Worm (Caenorhabditis elegans) whole organism, L1 larva: ENCODE results near the gene arf-5.
A peak's percentile ranks its signal among the peaks of the same experiment; 100 is the strongest.

Source experiments
- C16A3.4 ChIP-seq: fragments of 150-350 bp; optimal IDR thresholded peaks from 2 replicates; lab custom pipeline; 2014; ENCODE audit warnings: missing biosample characterization, missing genetic modification characterization
- C34B4.2 ChIP-seq: sonication (generic microtip); optimal IDR thresholded peaks from 2 replicates; lab custom pipeline; 2017; ENCODE audit warnings: mild to moderate bottlenecking, missing genetic modification characterization, missing compliant biosample characterization
- F16B12.6 ChIP-seq: fragments of 150-350 bp; optimal IDR thresholded peaks from 2 replicates; lab custom pipeline; 2014; ENCODE audit warnings: missing biosample characterization, missing genetic modification characterization
- aha-1 ChIP-seq: fragments of 150-350 bp; optimal IDR thresholded peaks from 2 replicates; lab custom pipeline; 2014; ENCODE audit warnings: missing biosample characterization, missing genetic modification characterization
- alr-1 ChIP-seq: fragments of 200-800 bp; sonication (Bioruptor generic); optimal IDR thresholded peaks from 2 replicates; lab custom pipeline; 2018; ENCODE audit warnings: borderline replicate concordance, mild to moderate bottlenecking, missing genetic modification characterization, missing compliant biosample characterization
- aly-2 ChIP-seq: fragments of 150-350 bp; optimal IDR thresholded peaks from 2 replicates; lab custom pipeline; 2014; ENCODE audit warnings: missing biosample characterization, missing genetic modification characterization
- ama-1 ChIP-seq: fragments of 150-350 bp; optimal IDR thresholded peaks from 2 replicates; lab custom pipeline; 2014
- blmp-1 ChIP-seq: fragments of 150-350 bp; optimal IDR thresholded peaks from 2 replicates; lab custom pipeline; 2014; ENCODE audit warnings: missing biosample characterization, missing genetic modification characterization
- ceh-88 ChIP-seq: fragments of 200-800 bp; sonication (Bioruptor generic); IDR thresholded peaks from 2 replicates; pipeline ENCODE4 v1.3.6; 2022; ENCODE audit warnings: missing genetic modification characterization, missing compliant biosample characterization
- ceh-90 ChIP-seq: sonication (generic microtip); optimal IDR thresholded peaks from 2 replicates; lab custom pipeline; 2016; ENCODE audit warnings: missing genetic modification characterization, missing compliant biosample characterization
- ces-1 ChIP-seq: fragments of 150-350 bp; optimal IDR thresholded peaks from 2 replicates; lab custom pipeline; 2014; ENCODE audit warnings: missing biosample characterization, missing genetic modification reagents, missing genetic modification characterization
- dpl-1 ChIP-seq, 3 experiments: fragments of 150-350 bp in 2 of 3; sonication (generic microtip) in 1 of 3; optimal IDR thresholded peaks; 2 replicates each; lab custom pipeline; 2014 to 2017; ENCODE audit warnings: missing biosample characterization in 3 of 3, missing genetic modification characterization in 3 of 3, missing genetic modification reagents in 3 of 3
- efl-1 ChIP-seq, 4 experiments: fragments of 150-350 bp; optimal IDR thresholded peaks in 3 of 4; peaks in 1 of 4; 1 replicate in 1 of 4; 2 replicates in 3 of 4; lab custom pipeline; 2014; ENCODE audit warnings: missing biosample characterization in 2 of 4, missing genetic modification characterization in 2 of 4, missing genetic modification reagents in 2 of 4
- efl-3 ChIP-seq: fragments of 200-800 bp; sonication (Bioruptor generic); optimal IDR thresholded peaks from 2 replicates; lab custom pipeline; 2018; ENCODE audit warnings: mild to moderate bottlenecking, missing genetic modification characterization, missing compliant biosample characterization
- elt-2 ChIP-seq: sonication (generic microtip); optimal IDR thresholded peaks from 2 replicates; lab custom pipeline; 2016; ENCODE audit warnings: missing genetic modification characterization, mild to moderate bottlenecking, inconsistent platforms, missing compliant biosample characterization, missing genetic modification reagents
- elt-3 ChIP-seq, 6 experiments: fragments of 150-350 bp in 1 of 6; sonication (generic microtip); optimal IDR thresholded peaks; 2 replicates each; lab custom pipeline; 2017 to 2018; ENCODE audit warnings: missing biosample characterization in 6 of 6, missing genetic modification characterization in 6 of 6, inconsistent platforms in 1 of 6
- fkh-10 ChIP-seq: sonication (generic microtip); optimal IDR thresholded peaks from 2 replicates; lab custom pipeline; 2017; ENCODE audit warnings: missing biosample characterization, missing genetic modification reagents, missing genetic modification characterization
- fkh-4 ChIP-seq: sonication (generic microtip); optimal IDR thresholded peaks from 2 replicates; lab custom pipeline; 2016; ENCODE audit warnings: missing compliant biosample characterization, missing genetic modification characterization, borderline replicate concordance
- hlh-4 ChIP-seq: sonication (generic microtip); optimal IDR thresholded peaks from 2 replicates; lab custom pipeline; 2016; ENCODE audit warnings: mild to moderate bottlenecking, missing genetic modification characterization, missing compliant biosample characterization
- hpl-2 ChIP-seq: fragments of 150-350 bp; optimal IDR thresholded peaks from 2 replicates; lab custom pipeline; 2014; ENCODE audit warnings: missing biosample characterization, missing genetic modification reagents, missing genetic modification characterization
- irx-1 ChIP-seq: sonication (generic microtip); optimal IDR thresholded peaks from 2 replicates; lab custom pipeline; 2016; ENCODE audit warnings: missing genetic modification characterization, missing compliant biosample characterization
- jun-1 ChIP-seq: fragments of 150-350 bp; optimal IDR thresholded peaks from 2 replicates; lab custom pipeline; 2014; ENCODE audit warnings: missing biosample characterization, missing genetic modification reagents, missing genetic modification characterization
- lin-14 ChIP-seq: fragments of 200-800 bp; sonication (Bioruptor generic); optimal IDR thresholded peaks from 2 replicates; lab custom pipeline; 2018; ENCODE audit warnings: mild to moderate bottlenecking, missing genetic modification characterization, moderate library complexity, missing compliant biosample characterization
- lin-15B ChIP-seq: fragments of 150-350 bp; sonication (generic microtip); optimal IDR thresholded peaks from 3 replicates; lab custom pipeline; 2014; ENCODE audit warnings: missing biosample characterization, missing genetic modification characterization
- lir-3 ChIP-seq: sonication (generic microtip); optimal IDR thresholded peaks from 2 replicates; lab custom pipeline; 2016; ENCODE audit warnings: mild to moderate bottlenecking, missing genetic modification characterization, moderate library complexity, missing compliant biosample characterization; ENCODE audit not compliant: poor library complexity
- mab-9 ChIP-seq: fragments of 200-800 bp; sonication (Bioruptor generic); IDR thresholded peaks from 2 replicates; pipeline ENCODE4 v1.3.6; 2022; ENCODE audit warnings: missing genetic modification reagents, missing genetic modification characterization, missing compliant biosample characterization
- mdl-1 ChIP-seq, 2 experiments: fragments of 150-350 bp; optimal IDR thresholded peaks; 2 replicates each; lab custom pipeline; 2014 to 2017; ENCODE audit warnings: missing biosample characterization in 2 of 2, missing genetic modification characterization in 2 of 2, inconsistent platforms in 1 of 2
- mef-2 ChIP-seq: fragments of 150-350 bp; optimal IDR thresholded peaks from 2 replicates; lab custom pipeline; 2014; ENCODE audit warnings: missing biosample characterization, missing genetic modification characterization
- mep-1 ChIP-seq: fragments of 150-350 bp; optimal IDR thresholded peaks from 2 replicates; lab custom pipeline; 2014; ENCODE audit warnings: missing biosample characterization, missing genetic modification characterization
- nhr-11 ChIP-seq: fragments of 150-350 bp; optimal IDR thresholded peaks from 2 replicates; lab custom pipeline; 2014; ENCODE audit warnings: missing biosample characterization, missing genetic modification characterization
- nhr-237 ChIP-seq: fragments of 150-350 bp; optimal IDR thresholded peaks from 2 replicates; lab custom pipeline; 2014; ENCODE audit warnings: missing biosample characterization, missing genetic modification characterization
- nhr-28 ChIP-seq: fragments of 150-350 bp; optimal IDR thresholded peaks from 2 replicates; lab custom pipeline; 2014; ENCODE audit warnings: missing biosample characterization, missing genetic modification characterization
- nhr-47 ChIP-seq: sonication (generic microtip); optimal IDR thresholded peaks from 2 replicates; lab custom pipeline; 2016; ENCODE audit warnings: mild to moderate bottlenecking, missing genetic modification characterization, moderate library complexity, missing compliant biosample characterization
- nhr-76 ChIP-seq: sonication (generic microtip); optimal IDR thresholded peaks from 2 replicates; lab custom pipeline; 2017; ENCODE audit warnings: missing biosample characterization, missing genetic modification characterization
- nhr-77 ChIP-seq: fragments of 150-350 bp; optimal IDR thresholded peaks from 2 replicates; lab custom pipeline; 2014; ENCODE audit warnings: missing biosample characterization, missing genetic modification characterization
- nhr-90 ChIP-seq: sonication (generic microtip); optimal IDR thresholded peaks from 2 replicates; lab custom pipeline; 2016; ENCODE audit warnings: mild to moderate bottlenecking, missing genetic modification characterization, missing compliant biosample characterization; ENCODE audit not compliant: poor library complexity
- pag-3 ChIP-seq: sonication (generic microtip); optimal IDR thresholded peaks from 2 replicates; lab custom pipeline; 2017; ENCODE audit warnings: missing genetic modification characterization, mild to moderate bottlenecking, missing compliant biosample characterization, antibody characterized with exemption, borderline replicate concordance; ENCODE audit not compliant: insufficient read depth
- pax-3 ChIP-seq: fragments of 200-800 bp; sonication (Bioruptor generic); optimal IDR thresholded peaks from 2 replicates; lab custom pipeline; 2018; ENCODE audit warnings: mild to moderate bottlenecking, missing genetic modification characterization, moderate library complexity, missing compliant biosample characterization
- rnt-1 ChIP-seq: sonication (generic microtip); optimal IDR thresholded peaks from 2 replicates; lab custom pipeline; 2016; ENCODE audit warnings: mild to moderate bottlenecking, missing genetic modification characterization, moderate library complexity, missing compliant biosample characterization
- snpc-4 ChIP-seq: fragments of 150-350 bp; optimal IDR thresholded peaks from 2 replicates; lab custom pipeline; 2014; ENCODE audit warnings: missing biosample characterization, missing genetic modification characterization
- snu-23 ChIP-seq: sonication (generic microtip); optimal IDR thresholded peaks from 2 replicates; lab custom pipeline; 2016; ENCODE audit warnings: missing genetic modification characterization, missing compliant biosample characterization
- sox-4 ChIP-seq: sonication (generic microtip); optimal IDR thresholded peaks from 2 replicates; lab custom pipeline; 2016; ENCODE audit warnings: missing genetic modification characterization, missing compliant biosample characterization
- sptf-1 ChIP-seq: fragments of 150-350 bp; optimal IDR thresholded peaks from 2 replicates; lab custom pipeline; 2014; ENCODE audit warnings: missing biosample characterization, missing genetic modification characterization
- sup-37 ChIP-seq: fragments of 200-800 bp; sonication (Bioruptor generic); optimal IDR thresholded peaks from 2 replicates; lab custom pipeline; 2018; ENCODE audit warnings: mild to moderate bottlenecking, missing genetic modification characterization, missing compliant biosample characterization
- tbx-2 ChIP-seq: sonication (generic microtip); optimal IDR thresholded peaks from 2 replicates; lab custom pipeline; 2016; ENCODE audit warnings: missing genetic modification characterization, missing compliant biosample characterization
- tlp-1 ChIP-seq: fragments of 150-350 bp; optimal IDR thresholded peaks from 2 replicates; lab custom pipeline; 2014; ENCODE audit warnings: missing biosample characterization, missing genetic modification characterization
- unc-30 ChIP-seq: sonication (generic microtip); optimal IDR thresholded peaks from 2 replicates; lab custom pipeline; 2017; ENCODE audit warnings: missing biosample characterization, missing genetic modification characterization
- unc-62 ChIP-seq: fragments of 150-350 bp; optimal IDR thresholded peaks from 2 replicates; lab custom pipeline; 2014; ENCODE audit warnings: missing biosample characterization, missing genetic modification reagents, missing genetic modification characterization
- unc-86 ChIP-seq: sonication (generic microtip); optimal IDR thresholded peaks from 2 replicates; lab custom pipeline; 2016; ENCODE audit warnings: missing genetic modification characterization, missing compliant biosample characterization
- unc-98 ChIP-seq: fragments of 200-800 bp; sonication (Bioruptor generic); IDR thresholded peaks from 2 replicates; pipeline ENCODE4 v1.3.6; 2022; ENCODE audit warnings: missing genetic modification characterization, missing compliant biosample characterization
- vab-15 ChIP-seq: sonication (generic microtip); optimal IDR thresholded peaks from 2 replicates; lab custom pipeline; 2017; ENCODE audit warnings: missing genotype, mild to moderate bottlenecking, missing genetic modification characterization, missing compliant biosample characterization
- zip-4 ChIP-seq: fragments of 200-800 bp; sonication (Bioruptor generic); optimal IDR thresholded peaks from 2 replicates; lab custom pipeline; 2018; ENCODE audit warnings: mild to moderate bottlenecking, missing genetic modification characterization, moderate library complexity, missing compliant biosample characterization
- ztf-11 ChIP-seq, 2 experiments: sonication (generic microtip); optimal IDR thresholded peaks; 2 replicates each; lab custom pipeline; 2016 to 2017; ENCODE audit warnings: missing genetic modification characterization in 2 of 2, missing biosample characterization in 1 of 2, missing compliant biosample characterization in 1 of 2

Gene arf-5

DNA sequence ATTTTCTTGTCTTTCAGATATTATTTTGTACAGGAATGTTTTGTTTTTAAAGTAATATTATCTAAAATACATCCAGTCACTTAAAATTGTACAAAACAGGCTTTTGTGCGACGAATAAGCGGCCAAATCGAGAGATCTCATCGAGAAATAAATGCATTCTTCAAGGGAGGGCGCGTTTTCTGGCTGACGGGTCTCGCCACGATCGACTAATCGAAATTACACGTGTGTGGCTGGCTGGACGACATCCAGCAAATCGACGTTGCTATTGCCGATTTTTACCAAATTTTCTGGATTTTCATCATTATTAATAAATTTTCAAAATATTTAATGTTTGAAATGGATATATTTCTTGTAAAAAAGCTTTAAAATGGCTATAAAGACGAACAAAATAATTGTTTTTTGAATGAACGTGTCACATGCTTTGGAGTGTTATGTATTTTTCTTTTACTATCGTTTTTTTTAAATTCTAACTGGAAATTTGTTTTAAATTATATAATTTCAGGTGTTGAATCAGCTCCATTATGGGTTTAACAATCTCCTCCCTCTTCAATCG is at the start of gene arf-5:
Gene arf-5 (plus strand): TSS at position 503 of the 553 bp plus-strand sequence.
- TF ChIP-seq lin-15B (tag; lab: Kevin White, UChicago) (no peak), sptf-1 (no peak), snu-23 (GFP tag; lab: Kevin White, UChicago) (peak; percentile 27), ztf-11 (tag; optimal IDR thresholded peaks at IDR 0.05; lab: Kevin White, UChicago) (no peak), fkh-4 (tag; lab: Kevin White, UChicago) (no peak), nhr-90 (tag; lab: Kevin White, UChicago) (no peak), irx-1 (tag; lab: Kevin White, UChicago) (no peak), tlp-1 (tag; lab: Kevin White, UChicago) (no peak), blmp-1 (peak; percentile 53), nhr-237 (tag; lab: Kevin White, UChicago) (no peak), nhr-11 (tag; lab: Kevin White, UChicago) (no peak), fkh-10 (GFP tag; lab: Kevin White, UChicago) (no peak), hlh-4 (tag; lab: Kevin White, UChicago) (no peak), mep-1 (tag; lab: Kevin White, UChicago) (no peak), ceh-88 (GFP tag; lab: Robert Waterston, UW) (no peak), dpl-1 (GFP tag; optimal IDR thresholded peaks at IDR 0.05; lab: Kevin White, UChicago) (peak in 2 of 3 experiments; percentile 11 to 42), ces-1 (GFP tag; lab: Kevin White, UChicago) (no peak), sup-37 (GFP tag; lab: Kevin White, UChicago) (no peak), elt-3 (tag; optimal IDR thresholded peaks at IDR 0.05; lab: Kevin White, UChicago) (peak in 1 of 6 experiments; percentile 3), zip-4 (GFP tag; lab: Kevin White, UChicago) (no peak), unc-98 (GFP tag; lab: Robert Waterston, UW) (no peak), rnt-1 (no peak), hpl-2 (no peak), mef-2 (tag; lab: Kevin White, UChicago) (no peak), nhr-77 (no peak), mdl-1 (tag; optimal IDR thresholded peaks at IDR 0.05; lab: Kevin White, UChicago) (peak in 1 of 2 experiments; percentile 57), unc-86 (tag; lab: Kevin White, UChicago) (no peak), nhr-76 (no peak), nhr-47 (peak; percentile 1), nhr-28 (tag; lab: Kevin White, UChicago) (no peak), vab-15 (no peak), efl-1 (optimal IDR thresholded peaks at IDR 0.05; lab: Kevin White, UChicago) (peak; percentile 27 to 32), efl-1 (GFP tag; optimal IDR thresholded peaks at IDR 0.05 in 1 of 2; lab: Kevin White, UChicago) (peak; percentile 32 to 37), F16B12.6 (tag; lab: Kevin White, UChicago) (no peak), lir-3 (no peak), pag-3 (no peak), ama-1 (lab: Kevin White, UChicago) (no peak), pax-3 (tag; lab: Kevin White, UChicago) (no peak), mab-9 (GFP tag; lab: Robert Waterston, UW) (no peak), alr-1 (tag; lab: Kevin White, UChicago) (no peak), snpc-4 (no peak), aly-2 (tag; lab: Kevin White, UChicago) (no peak), C34B4.2 (no peak), unc-62 (GFP tag; lab: Kevin White, UChicago) (no peak), sox-4 (no peak), unc-30 (tag; lab: Kevin White, UChicago) (no peak), aha-1 (tag; lab: Kevin White, UChicago) (no peak), tbx-2 (no peak), jun-1 (no peak), ceh-90 (tag; lab: Kevin White, UChicago) (no peak), elt-2 (tag; lab: Kevin White, UChicago) (no peak), lin-14 (GFP tag; lab: Kevin White, UChicago) (peak; percentile 35), efl-3 (GFP tag; lab: Kevin White, UChicago) (no peak), C16A3.4 (tag; lab: Kevin White, UChicago) (no peak)
